Fruit fly (Drosophila melanogaster) whole organism, prepupa: Measurements from ENCODE around the gene lwr.
A peak's percentile ranks its signal among the peaks of the same experiment; 100 is the strongest.

Experiments
- CG10631 ChIP-seq: fragments of 200-800 bp; sonication (Bioruptor generic); optimal IDR thresholded peaks from 2 replicates; lab custom pipeline; 2016; ENCODE audit warnings: missing biosample characterization, missing genetic modification characterization
- CG10669 ChIP-seq: fragments of 200-800 bp; sonication (Bioruptor generic); optimal IDR thresholded peaks from 3 replicates; lab custom pipeline; 2018; ENCODE audit warnings: missing biosample characterization, mild to moderate bottlenecking, missing genetic modification characterization, moderate library complexity
- CG11294 ChIP-seq: fragments of 200-800 bp; sonication (Bioruptor generic); IDR thresholded peaks from 2 replicates; pipeline ENCODE4 v1.3.6; 2022; ENCODE audit warnings: missing biosample characterization, missing genetic modification characterization
- CG11762 ChIP-seq: fragments of 200-800 bp; sonication (Bioruptor generic); optimal IDR thresholded peaks from 3 replicates; lab custom pipeline; 2016; ENCODE audit warnings: missing biosample characterization, missing genetic modification characterization; ENCODE audit not compliant: insufficient read depth
- CG11902 ChIP-seq: fragments of 200-800 bp; sonication (Bioruptor generic); optimal IDR thresholded peaks from 3 replicates; lab custom pipeline; 2016; ENCODE audit warnings: missing biosample characterization, missing genetic modification characterization
- CG15336 ChIP-seq: fragments of 200-800 bp; sonication (Bioruptor generic); IDR thresholded peaks from 2 replicates; pipeline ENCODE4 v1.3.6; 2022; ENCODE audit warnings: missing biosample characterization, missing genetic modification characterization
- CG1621 ChIP-seq: fragments of 200-800 bp; sonication (Bioruptor generic); optimal IDR thresholded peaks from 3 replicates; lab custom pipeline; 2018; ENCODE audit warnings: missing biosample characterization, mild to moderate bottlenecking, missing genetic modification characterization
- CG16779 ChIP-seq: fragments of 200-800 bp; sonication (Bioruptor generic); optimal IDR thresholded peaks from 3 replicates; lab custom pipeline; 2017; ENCODE audit warnings: missing biosample characterization, mild to moderate bottlenecking, missing genetic modification characterization
- CG3032 ChIP-seq: fragments of 200-800 bp; optimal IDR thresholded peaks from 2 replicates; lab custom pipeline; 2019; ENCODE audit warnings: missing biosample characterization, mild to moderate bottlenecking, missing genetic modification characterization, moderate library complexity
- CG31627 ChIP-seq: fragments of 200-800 bp; sonication (Bioruptor generic); optimal IDR thresholded peaks from 3 replicates; lab custom pipeline; 2016; ENCODE audit warnings: missing biosample characterization, missing genetic modification characterization
- CG32006 ChIP-seq: fragments of 200-800 bp; sonication (Bioruptor generic); optimal IDR thresholded peaks from 3 replicates; lab custom pipeline; 2017; ENCODE audit warnings: missing biosample characterization, mild to moderate bottlenecking, missing genetic modification characterization
- CG34406 ChIP-seq: fragments of 200-800 bp; sonication (Bioruptor generic); optimal IDR thresholded peaks from 3 replicates; lab custom pipeline; 2016; ENCODE audit warnings: missing biosample characterization, missing genetic modification characterization
- CG3919 ChIP-seq: fragments of 200-800 bp; sonication (Bioruptor generic); optimal IDR thresholded peaks from 3 replicates; lab custom pipeline; 2016; ENCODE audit warnings: missing biosample characterization, missing genetic modification characterization
- CG4318 ChIP-seq: fragments of 200-800 bp; sonication (Bioruptor generic); optimal IDR thresholded peaks from 3 replicates; lab custom pipeline; 2017; ENCODE audit warnings: missing biosample characterization, mild to moderate bottlenecking, missing genetic modification characterization
- CG6276 ChIP-seq: fragments of 200-800 bp; sonication (Bioruptor generic); optimal IDR thresholded peaks from 2 replicates; lab custom pipeline; 2017; ENCODE audit warnings: missing biosample characterization, mild to moderate bottlenecking, missing genetic modification characterization
- CG6792 ChIP-seq: fragments of 200-800 bp; sonication (Bioruptor generic); optimal IDR thresholded peaks from 3 replicates; lab custom pipeline; 2016; ENCODE audit warnings: missing biosample characterization, missing genetic modification characterization
- CG6808 ChIP-seq: fragments of 200-800 bp; sonication (Bioruptor generic); optimal IDR thresholded peaks from 3 replicates; lab custom pipeline; 2017; ENCODE audit warnings: missing biosample characterization, missing genetic modification characterization, mild to moderate bottlenecking, moderate library complexity, missing genetic modification reagents
- CG7368 ChIP-seq: fragments of 200-800 bp; sonication (Bioruptor generic); optimal IDR thresholded peaks from 3 replicates; lab custom pipeline; 2016; ENCODE audit warnings: missing biosample characterization, missing genetic modification characterization
- CG8119 ChIP-seq: fragments of 200-800 bp; sonication (Bioruptor generic); IDR thresholded peaks from 3 replicates; pipeline ENCODE4 v1.3.6; 2022; ENCODE audit warnings: missing biosample characterization, missing genetic modification characterization
- CG8632 ChIP-seq: fragments of 200-800 bp; sonication (Bioruptor generic); optimal IDR thresholded peaks from 3 replicates; lab custom pipeline; 2016; ENCODE audit warnings: missing biosample characterization, missing genetic modification characterization
- CG9139 ChIP-seq: fragments of 200-800 bp; sonication (Bioruptor generic); optimal IDR thresholded peaks from 3 replicates; lab custom pipeline; 2017; ENCODE audit warnings: missing biosample characterization, mild to moderate bottlenecking, missing genetic modification characterization
- Eip75B ChIP-seq: fragments of 200-800 bp; sonication (Bioruptor generic); optimal IDR thresholded peaks from 3 replicates; lab custom pipeline; 2016; ENCODE audit warnings: missing biosample characterization, missing genetic modification characterization
- Eip78C ChIP-seq: fragments of 200-800 bp; sonication (Bioruptor generic); peaks from one replicate; lab custom pipeline; 2016; ENCODE audit warnings: missing biosample characterization, missing genetic modification characterization
- Ets21C ChIP-seq: fragments of 200-800 bp; sonication (Bioruptor generic); optimal IDR thresholded peaks from 3 replicates; lab custom pipeline; 2016; ENCODE audit warnings: missing biosample characterization, missing genetic modification characterization
- Ets96B ChIP-seq: fragments of 200-800 bp; optimal IDR thresholded peaks from 2 replicates; lab custom pipeline; 2019; ENCODE audit warnings: missing biosample characterization, mild to moderate bottlenecking, missing genetic modification characterization, moderate library complexity
- Gug ChIP-seq: fragments of 200-800 bp; sonication (Bioruptor generic); IDR thresholded peaks from 2 replicates; pipeline ENCODE4 v1.3.6; 2022; ENCODE audit warnings: missing biosample characterization, missing genetic modification characterization
- Hr38 ChIP-seq: sonication (Bioruptor generic); optimal IDR thresholded peaks from 2 replicates; lab custom pipeline; 2016; ENCODE audit warnings: missing biosample characterization, missing genetic modification characterization
- Hr39 ChIP-seq: fragments of 200-800 bp; sonication (Bioruptor generic); optimal IDR thresholded peaks from 2 replicates; lab custom pipeline; 2016; ENCODE audit warnings: missing biosample characterization, missing genetic modification characterization
- Hr4 ChIP-seq: fragments of 200-800 bp; sonication (Bioruptor generic); optimal IDR thresholded peaks from 3 replicates; lab custom pipeline; 2016; ENCODE audit warnings: missing biosample characterization, missing genetic modification characterization
- Lpt ChIP-seq: fragments of 200-800 bp; sonication (Bioruptor generic); optimal IDR thresholded peaks from 3 replicates; lab custom pipeline; 2016; ENCODE audit warnings: missing biosample characterization, missing genetic modification characterization
- OdsH ChIP-seq: fragments of 200-800 bp; sonication (Bioruptor generic); optimal IDR thresholded peaks from 3 replicates; lab custom pipeline; 2016; ENCODE audit warnings: missing biosample characterization, missing genetic modification characterization
- Smox ChIP-seq: fragments of 200-800 bp; sonication (Bioruptor generic); optimal IDR thresholded peaks from 3 replicates; lab custom pipeline; 2016; ENCODE audit warnings: missing biosample characterization, missing genetic modification characterization
- Sox102F ChIP-seq: fragments of 200-800 bp; sonication (Bioruptor generic); optimal IDR thresholded peaks from 2 replicates; lab custom pipeline; 2016; ENCODE audit warnings: missing biosample characterization, mild to moderate bottlenecking, missing genetic modification characterization
- Sox14 ChIP-seq: fragments of 200-800 bp; sonication (Bioruptor generic); optimal IDR thresholded peaks from 3 replicates; lab custom pipeline; 2016; ENCODE audit warnings: missing biosample characterization, missing genetic modification characterization
- Sox15 ChIP-seq: fragments of 200-800 bp; sonication (Bioruptor generic); optimal IDR thresholded peaks from 3 replicates; lab custom pipeline; 2016; ENCODE audit warnings: missing biosample characterization, missing genetic modification characterization
- achi ChIP-seq: fragments of 200-800 bp; sonication (Bioruptor generic); optimal IDR thresholded peaks from 3 replicates; lab custom pipeline; 2016; ENCODE audit warnings: missing biosample characterization, missing genetic modification characterization
- acj6 ChIP-seq: fragments of 200-800 bp; sonication (Bioruptor generic); optimal IDR thresholded peaks from 3 replicates; lab custom pipeline; 2016; ENCODE audit warnings: missing biosample characterization, missing genetic modification characterization
- cyc ChIP-seq: fragments of 200-800 bp; sonication (Bioruptor generic); optimal IDR thresholded peaks from 3 replicates; lab custom pipeline; 2016; ENCODE audit warnings: missing biosample characterization, missing genetic modification characterization
- dac ChIP-seq: fragments of 200-800 bp; sonication (Bioruptor generic); optimal IDR thresholded peaks from 2 replicates; lab custom pipeline; 2017; ENCODE audit warnings: missing biosample characterization, mild to moderate bottlenecking, missing genetic modification characterization
- dsx ChIP-seq: fragments of 200-800 bp; optimal IDR thresholded peaks from 3 replicates; lab custom pipeline; 2019; ENCODE audit warnings: missing biosample characterization, mild to moderate bottlenecking, missing genetic modification characterization, moderate library complexity; ENCODE audit not compliant: poor library complexity, severe bottlenecking
- eg ChIP-seq: fragments of 200-800 bp; sonication (Bioruptor generic); IDR thresholded peaks from 3 replicates; pipeline ENCODE4 v1.3.6; 2022; ENCODE audit warnings: missing biosample characterization, missing genetic modification characterization
- esn ChIP-seq: fragments of 200-800 bp; sonication (Bioruptor generic); optimal IDR thresholded peaks from 2 replicates; lab custom pipeline; 2016; ENCODE audit warnings: missing biosample characterization, mild to moderate bottlenecking, missing genetic modification characterization, moderate library complexity
- fd59A ChIP-seq: fragments of 200-800 bp; sonication (Bioruptor generic); optimal IDR thresholded peaks from 2 replicates; lab custom pipeline; 2017; ENCODE audit warnings: missing biosample characterization, mild to moderate bottlenecking, missing genetic modification characterization, missing genetic modification reagents
- fd85E ChIP-seq: fragments of 200-800 bp; sonication (Bioruptor generic); optimal IDR thresholded peaks from 3 replicates; lab custom pipeline; 2016; ENCODE audit warnings: missing biosample characterization, missing genetic modification characterization
- lz ChIP-seq: fragments of 200-800 bp; sonication (Bioruptor generic); optimal IDR thresholded peaks from 3 replicates; lab custom pipeline; 2016; ENCODE audit warnings: missing biosample characterization, missing genetic modification characterization
- net ChIP-seq: fragments of 200-800 bp; sonication (Bioruptor generic); optimal IDR thresholded peaks from 3 replicates; lab custom pipeline; 2016; ENCODE audit warnings: missing biosample characterization, missing genetic modification characterization
- pdm3 ChIP-seq: fragments of 200-800 bp; sonication (Bioruptor generic); optimal IDR thresholded peaks from 3 replicates; lab custom pipeline; 2016; ENCODE audit warnings: missing biosample characterization, missing genetic modification characterization
- salr ChIP-seq, 2 experiments: fragments of 200-800 bp; sonication (Bioruptor generic); optimal IDR thresholded peaks; 3 replicates each; lab custom pipeline; 2016 to 2018; ENCODE audit warnings: missing biosample characterization in 2 of 2, missing genetic modification characterization in 2 of 2, mild to moderate bottlenecking in 1 of 2
- spab ChIP-seq: fragments of 200-800 bp; sonication (Bioruptor generic); optimal IDR thresholded peaks from 2 replicates; lab custom pipeline; 2017; ENCODE audit warnings: missing biosample characterization, mild to moderate bottlenecking, missing genetic modification characterization, missing genetic modification reagents
- ss ChIP-seq, 2 experiments: fragments of 200-800 bp; sonication (Bioruptor generic); optimal IDR thresholded peaks; 2 replicates in 1 of 2; 3 replicates in 1 of 2; lab custom pipeline; 2017 to 2018; ENCODE audit warnings: mild to moderate bottlenecking in 2 of 2, missing biosample characterization in 2 of 2, missing genetic modification characterization in 2 of 2, moderate library complexity in 1 of 2
- svp ChIP-seq: fragments of 200-800 bp; sonication (Bioruptor generic); peaks from one replicate; lab custom pipeline; 2016; ENCODE audit warnings: missing biosample characterization, missing genetic modification characterization
- topi ChIP-seq: fragments of 200-800 bp; sonication (Bioruptor generic); optimal IDR thresholded peaks from 3 replicates; lab custom pipeline; 2016; ENCODE audit warnings: missing biosample characterization, missing genetic modification characterization
- vri ChIP-seq: fragments of 200-800 bp; sonication (Bioruptor generic); optimal IDR thresholded peaks from 3 replicates; lab custom pipeline; 2016; ENCODE audit warnings: missing biosample characterization, mild to moderate bottlenecking, missing genetic modification characterization

Gene lwr

DNA sequence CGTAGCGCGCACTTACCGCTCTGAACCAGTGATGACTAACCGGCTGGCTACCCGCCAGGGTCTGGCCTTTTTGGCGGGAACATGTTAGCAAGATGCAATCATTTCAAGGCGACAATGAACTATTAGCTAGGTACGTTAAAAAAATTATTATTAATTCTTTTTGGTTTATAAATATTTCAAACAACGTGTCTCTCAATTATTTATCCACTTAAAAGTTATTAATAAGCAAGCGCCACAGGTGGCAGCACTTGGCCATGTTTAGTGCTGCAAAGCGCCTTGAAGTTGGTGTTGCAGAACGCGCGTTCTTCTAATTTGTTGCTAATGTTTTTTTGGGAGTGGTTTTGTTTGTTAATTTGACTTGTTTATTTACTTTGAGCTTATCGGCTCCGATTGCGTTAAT is 31.8 kb upstream of the lwr start, which contains the start of the genes Ipk2 and cold:
Gene Ipk2 (minus strand): TSS at position 39 of the 400 bp plus-strand sequence.
Gene cold (plus strand): TSS at position 66 of the 400 bp plus-strand sequence.
- TF ChIP-seq net (GFP tag; lab: Kevin White, UChicago): no peak
- TF ChIP-seq Ets21C (GFP tag; lab: Kevin White, UChicago): no peak
- peak; percentile 93 for TF ChIP-seq dsx (GFP tag; lab: Kevin White, UChicago)
- TF ChIP-seq CG9139 (GFP tag; lab: Kevin White, UChicago): no peak
- peak; percentile 80 for TF ChIP-seq CG3032
- no peak for TF ChIP-seq CG32006
- TF ChIP-seq CG8632: no peak
- no peak for TF ChIP-seq pdm3 (GFP tag; lab: Kevin White, UChicago)
- TF ChIP-seq Hr39 (GFP tag; lab: Kevin White, UChicago): peak; percentile 82
- TF ChIP-seq Sox15: peak; percentile 74
- peak; percentile 60; the same call in 1 of the 2 replicates for TF ChIP-seq Gug (GFP tag; lab: Robert Waterston, UW)
- TF ChIP-seq Hr4 (GFP tag; lab: Kevin White, UChicago): no peak
- TF ChIP-seq eg (GFP tag; lab: Robert Waterston, UW): peak; percentile 61; the same call in 2 of the 3 replicates
- no peak for TF ChIP-seq CG1621 (tag; lab: Kevin White, UChicago)
- no peak for TF ChIP-seq ss (GFP tag; optimal IDR thresholded peaks at IDR 0.05; lab: Kevin White, UChicago)
- peak; percentile 81 for TF ChIP-seq achi (GFP tag; lab: Kevin White, UChicago)
- no peak for TF ChIP-seq CG6808 (GFP tag; lab: Kevin White, UChicago)
- TF ChIP-seq cyc (GFP tag; lab: Kevin White, UChicago): peak; percentile 83
- TF ChIP-seq CG16779: no peak
- TF ChIP-seq Smox (GFP tag; lab: Kevin White, UChicago): no peak
- no peak for TF ChIP-seq CG11902
- 0 out of 2 replicates have a peak, but pooled peaks have one; percentile 45 for TF ChIP-seq CG11294 (GFP tag; lab: Robert Waterston, UW)
- TF ChIP-seq Ets96B (tag; lab: Kevin White, UChicago): peak; percentile 63
- peak; percentile 39; the same call in 1 of the 2 replicates for TF ChIP-seq CG15336
- TF ChIP-seq svp (GFP tag; lab: Kevin White, UChicago): peak; percentile 91
- TF ChIP-seq salr (GFP tag; optimal IDR thresholded peaks at IDR 0.05; lab: Kevin White, UChicago): peak in 1 of 2 experiments; percentile 65
- TF ChIP-seq CG6792: peak; percentile 66
- peak; percentile 83 for TF ChIP-seq CG3919 (GFP tag; lab: Kevin White, UChicago)
- no peak for TF ChIP-seq fd85E (GFP tag; lab: Kevin White, UChicago)
- TF ChIP-seq CG8119 (GFP tag; lab: Robert Waterston, UW): peak; percentile 57; the same call in 2 of the 3 replicates
- TF ChIP-seq acj6 (GFP tag; lab: Kevin White, UChicago): no peak
- peak; percentile 93 for TF ChIP-seq Eip78C (GFP tag; lab: Kevin White, UChicago)
- TF ChIP-seq CG34406 (GFP tag; lab: Kevin White, UChicago): peak; percentile 42
- peak; percentile 76 for TF ChIP-seq topi (GFP tag; lab: Kevin White, UChicago)
- TF ChIP-seq CG4318 (GFP tag; lab: Kevin White, UChicago): no peak
- no peak for TF ChIP-seq CG6276 (GFP tag; lab: Kevin White, UChicago)
- peak; percentile 87 for TF ChIP-seq lz
- peak; percentile 65 for TF ChIP-seq Lpt (GFP tag; lab: Kevin White, UChicago)
- TF ChIP-seq CG7368 (GFP tag; lab: Kevin White, UChicago): no peak
- no peak for TF ChIP-seq OdsH (GFP tag; lab: Kevin White, UChicago)
- peak; percentile 62 for TF ChIP-seq fd59A
- no peak for TF ChIP-seq Hr38 (GFP tag; lab: Kevin White, UChicago)
- TF ChIP-seq CG10669: no peak
- no peak for TF ChIP-seq CG10631 (GFP tag; lab: Kevin White, UChicago)
- TF ChIP-seq Eip75B: no peak
- peak; percentile 57 for TF ChIP-seq CG11762 (GFP tag; lab: Kevin White, UChicago)
- peak; percentile 84 for TF ChIP-seq esn (GFP tag; lab: Kevin White, UChicago)
- TF ChIP-seq CG31627 (GFP tag; lab: Kevin White, UChicago): peak; percentile 87
- TF ChIP-seq spab (GFP tag; lab: Kevin White, UChicago): no peak
- no peak for TF ChIP-seq dac (GFP tag; lab: Kevin White, UChicago)
- TF ChIP-seq vri (GFP tag; lab: Kevin White, UChicago): no peak
- TF ChIP-seq Sox102F (GFP tag; lab: Kevin White, UChicago): no peak
- peak; percentile 86 for TF ChIP-seq Sox14
